Worm (Caenorhabditis elegans) whole organism, L3 larva: ENCODE measurements around the gene K01A6.8.

Experiments used
- aly-2 ChIP-seq: fragments of 150-350 bp; optimal IDR thresholded peaks from 2 replicates; lab custom pipeline; 2014; ENCODE audit warnings: missing biosample characterization, missing genetic modification characterization
- ama-1 ChIP-seq: fragments of 150-350 bp; optimal IDR thresholded peaks from 2 replicates; lab custom pipeline; 2018
- ceh-16 ChIP-seq: sonication (generic microtip); optimal IDR thresholded peaks from 2 replicates; lab custom pipeline; 2017; ENCODE audit warnings: missing biosample characterization, missing genetic modification characterization
- ceh-28 ChIP-seq: fragments of 150-350 bp; optimal IDR thresholded peaks from 2 replicates; lab custom pipeline; 2014; ENCODE audit warnings: missing biosample characterization, missing genetic modification reagents, missing genetic modification characterization
- ceh-9 ChIP-seq: sonication (generic microtip); optimal IDR thresholded peaks from 2 replicates; lab custom pipeline; 2018; ENCODE audit warnings: missing biosample characterization, missing genetic modification characterization
- egl-27 ChIP-seq: sonication (generic microtip); optimal IDR thresholded peaks from 4 replicates; lab custom pipeline; 2017; ENCODE audit warnings: missing biosample characterization, missing genetic modification reagents, missing genetic modification characterization
- egl-5 ChIP-seq: fragments of 150-350 bp; optimal IDR thresholded peaks from 2 replicates; lab custom pipeline; 2017; ENCODE audit warnings: missing biosample characterization, missing genetic modification reagents, missing genetic modification characterization, inconsistent platforms
- elt-2 ChIP-seq: sonication (generic microtip); optimal IDR thresholded peaks from 2 replicates; lab custom pipeline; 2016; ENCODE audit warnings: missing genetic modification reagents, mild to moderate bottlenecking, missing genetic modification characterization, missing compliant biosample characterization
- elt-3 ChIP-seq, 3 experiments: fragments of 150-350 bp in 1 of 3; sonication (generic microtip) in 2 of 3; optimal IDR thresholded peaks; 2 replicates in 2 of 3; 4 replicates in 1 of 3; lab custom pipeline; 2014 to 2017; ENCODE audit warnings: missing biosample characterization in 3 of 3, missing genetic modification characterization in 3 of 3
- eor-1 ChIP-seq, 2 experiments: fragments of 150-350 bp; optimal IDR thresholded peaks; 2 replicates each; lab custom pipeline; 2014 to 2018; ENCODE audit warnings: missing biosample characterization in 2 of 2, missing genetic modification characterization in 2 of 2
- fkh-2 ChIP-seq: fragments of 150-350 bp; optimal IDR thresholded peaks from 2 replicates; lab custom pipeline; 2014; ENCODE audit warnings: missing biosample characterization, missing genetic modification reagents, missing genetic modification characterization
- fos-1 ChIP-seq: fragments of 150-350 bp; optimal IDR thresholded peaks from 2 replicates; lab custom pipeline; 2014; ENCODE audit warnings: missing biosample characterization, missing genetic modification characterization
- hmg-11 ChIP-seq: sonication (generic microtip); optimal IDR thresholded peaks from 2 replicates; lab custom pipeline; 2016; ENCODE audit warnings: missing genetic modification characterization, missing compliant biosample characterization
- lin-15B ChIP-seq: fragments of 150-350 bp; optimal IDR thresholded peaks from 2 replicates; lab custom pipeline; 2014; ENCODE audit warnings: missing biosample characterization, missing genetic modification characterization
- lsy-12 ChIP-seq: sonication (generic microtip); optimal IDR thresholded peaks from 2 replicates; lab custom pipeline; 2016; ENCODE audit warnings: mild to moderate bottlenecking, missing genetic modification characterization, missing compliant biosample characterization
- mdl-1 ChIP-seq: fragments of 150-350 bp; optimal IDR thresholded peaks from 2 replicates; lab custom pipeline; 2014; ENCODE audit warnings: missing biosample characterization, missing genetic modification characterization
- nfya-1 ChIP-seq: sonication (generic microtip); optimal IDR thresholded peaks from 2 replicates; lab custom pipeline; 2017; ENCODE audit warnings: missing genetic modification characterization, mild to moderate bottlenecking, missing compliant biosample characterization, antibody characterized with exemption, moderate library complexity; ENCODE audit not compliant: insufficient read depth
- nhr-11 ChIP-seq: fragments of 150-350 bp; optimal IDR thresholded peaks from 2 replicates; lab custom pipeline; 2014; ENCODE audit warnings: missing biosample characterization, missing genetic modification characterization
- nhr-12 ChIP-seq: fragments of 150-350 bp; optimal IDR thresholded peaks from 2 replicates; lab custom pipeline; 2014; ENCODE audit warnings: missing biosample characterization, missing genetic modification characterization
- nhr-23 ChIP-seq: fragments of 150-350 bp; optimal IDR thresholded peaks from 2 replicates; lab custom pipeline; 2014; ENCODE audit warnings: missing biosample characterization, missing genetic modification reagents, missing genetic modification characterization
- nhr-237 ChIP-seq: fragments of 150-350 bp; optimal IDR thresholded peaks from 2 replicates; lab custom pipeline; 2014; ENCODE audit warnings: missing biosample characterization, missing genetic modification characterization
- nhr-25 ChIP-seq: sonication (generic microtip); optimal IDR thresholded peaks from 2 replicates; lab custom pipeline; 2017; ENCODE audit warnings: missing biosample characterization, missing genetic modification characterization
- nhr-28 ChIP-seq: fragments of 150-350 bp; optimal IDR thresholded peaks from 2 replicates; lab custom pipeline; 2014; ENCODE audit warnings: missing biosample characterization, missing genetic modification characterization
- nhr-43 ChIP-seq: sonication (generic microtip); optimal IDR thresholded peaks from 2 replicates; lab custom pipeline; 2016; ENCODE audit warnings: mild to moderate bottlenecking, missing genetic modification characterization, missing compliant biosample characterization; ENCODE audit not compliant: poor library complexity, severe bottlenecking
- pha-4 ChIP-seq: fragments of 150-350 bp; optimal IDR thresholded peaks from 2 replicates; lab custom pipeline; 2014; ENCODE audit warnings: missing biosample characterization, missing genetic modification reagents, missing genetic modification characterization
- pqm-1 ChIP-seq: fragments of 150-350 bp; optimal IDR thresholded peaks from 2 replicates; lab custom pipeline; 2017; ENCODE audit warnings: missing biosample characterization, missing genetic modification characterization, inconsistent platforms
- sea-2 ChIP-seq: fragments of 150-350 bp; sonication (generic microtip); optimal IDR thresholded peaks from 4 replicates; lab custom pipeline; 2014; ENCODE audit warnings: missing biosample characterization, missing genetic modification reagents, missing genetic modification characterization
- skn-1 ChIP-seq: fragments of 150-350 bp; optimal IDR thresholded peaks from 2 replicates; lab custom pipeline; 2014; ENCODE audit warnings: missing biosample characterization, missing genetic modification characterization
- snpc-4 ChIP-seq: fragments of 150-350 bp; optimal IDR thresholded peaks from 2 replicates; lab custom pipeline; 2014; ENCODE audit warnings: missing biosample characterization, missing genetic modification characterization
- tbx-2 ChIP-seq: sonication (generic microtip); optimal IDR thresholded peaks from 2 replicates; lab custom pipeline; 2016; ENCODE audit warnings: mild to moderate bottlenecking, missing genetic modification characterization, missing compliant biosample characterization
- zag-1 ChIP-seq: fragments of 150-350 bp; optimal IDR thresholded peaks from 2 replicates; lab custom pipeline; 2014; ENCODE audit warnings: missing biosample characterization, missing genetic modification characterization
- ztf-11 ChIP-seq: fragments of 150-350 bp; optimal IDR thresholded peaks from 2 replicates; lab custom pipeline; 2014; ENCODE audit warnings: missing biosample characterization, missing genetic modification characterization
- ztf-4 ChIP-seq: fragments of 150-350 bp; optimal IDR thresholded peaks from 2 replicates; lab custom pipeline; 2014; ENCODE audit warnings: missing biosample characterization, missing genetic modification characterization

Gene K01A6.8

ce11 chrIV:11760700-11761459 is 23.7 kb upstream of the K01A6.8 start, which contains the start of gene T12A7.2:
Gene T12A7.2 (minus strand): TSS chrIV:11761111.
- TF ChIP-seq egl-5 (tag; lab: Kevin White, UChicago), result no peak
- no peak for TF ChIP-seq ztf-4 (tag; lab: Kevin White, UChicago)
- TF ChIP-seq egl-27 (tag; lab: Kevin White, UChicago), result no peak
- TF ChIP-seq sea-2, result no peak
- TF ChIP-seq tbx-2 (tag; lab: Kevin White, UChicago), result no peak
- TF ChIP-seq skn-1 (tag; lab: Kevin White, UChicago), result no peak
- TF ChIP-seq mdl-1 (tag; lab: Kevin White, UChicago), result no peak
- no peak for TF ChIP-seq fos-1 (tag; lab: Kevin White, UChicago)
- no peak for TF ChIP-seq ceh-9
- TF ChIP-seq zag-1 (tag; lab: Kevin White, UChicago), result no peak
- TF ChIP-seq ztf-11, result no peak
- peak; percentile 68 for TF ChIP-seq pha-4
- TF ChIP-seq nhr-12 (tag; lab: Kevin White, UChicago), result no peak
- peak; percentile 80 for TF ChIP-seq elt-2
- TF ChIP-seq nhr-28 (tag; lab: Kevin White, UChicago), result no peak
- peak; percentile 27 for TF ChIP-seq nfya-1 (tag; lab: Kevin White, UChicago)
- no peak for TF ChIP-seq snpc-4 (tag; lab: Kevin White, UChicago)
- TF ChIP-seq pqm-1 (tag; lab: Kevin White, UChicago), result peak; percentile 32
- no peak for TF ChIP-seq lsy-12 (tag; lab: Kevin White, UChicago)

ce11 chrIV:11759852-11760251 is 22.7 kb upstream of the K01A6.8 start:
- no peak for TF ChIP-seq sea-2
- no peak for TF ChIP-seq lin-15B
- TF ChIP-seq ama-1 (lab: Kevin White, UChicago), result no peak
- no peak for TF ChIP-seq fos-1 (tag; lab: Kevin White, UChicago)
- no peak for TF ChIP-seq hmg-11
- no peak for TF ChIP-seq ceh-16
- TF ChIP-seq snpc-4 (tag; lab: Kevin White, UChicago), result no peak
- TF ChIP-seq lsy-12 (tag; lab: Kevin White, UChicago), result no peak
- no peak for TF ChIP-seq aly-2 (tag; lab: Kevin White, UChicago)
- TF ChIP-seq elt-3 (tag; optimal IDR thresholded peaks at IDR 0.05; lab: Kevin White, UChicago), result no peak
- TF ChIP-seq nhr-23 (tag; lab: Kevin White, UChicago), result no peak
- TF ChIP-seq eor-1 (tag; optimal IDR thresholded peaks at IDR 0.05; lab: Kevin White, UChicago), result no peak
- no peak for TF ChIP-seq elt-2
- no peak for TF ChIP-seq egl-5 (tag; lab: Kevin White, UChicago)
- no peak for TF ChIP-seq ztf-4 (tag; lab: Kevin White, UChicago)
- no peak for TF ChIP-seq nhr-11 (tag; lab: Kevin White, UChicago)
- TF ChIP-seq pha-4, result no peak

ce11 chrIV:11755907-11756306 is 18.7 kb upstream of the K01A6.8 start, which contains the start of gene T12A7.9:
Gene T12A7.9 (minus strand): TSS chrIV:11756007.
- TF ChIP-seq nfya-1 (tag; lab: Kevin White, UChicago) (no peak), lsy-12 (tag; lab: Kevin White, UChicago) (no peak), ceh-16 (no peak), elt-2 (peak; percentile 26)

DNA sequence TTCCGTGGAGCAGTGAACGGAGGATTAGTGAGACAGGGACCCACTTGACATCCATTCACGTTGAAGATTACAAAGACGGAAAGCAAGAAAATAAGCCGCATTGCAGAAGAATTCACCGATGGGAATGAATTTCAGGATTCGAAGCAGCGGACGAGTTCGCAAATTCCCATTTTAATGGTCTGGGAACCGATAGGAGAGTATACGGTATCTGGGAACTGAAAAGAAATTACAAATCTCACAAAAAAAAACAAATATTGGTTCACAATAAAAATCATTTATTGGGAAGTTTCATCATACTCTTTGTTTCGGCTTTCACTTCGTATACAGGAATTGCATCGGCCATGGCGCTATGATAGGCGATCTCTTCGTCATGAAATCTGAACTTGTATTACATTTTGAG is 17.8 kb upstream of the K01A6.8 start, which contains the start of gene T12A7.10:
Gene T12A7.10, minus strand, starts transcription at position 101 of the 400 bp plus-strand sequence.
- TF ChIP-seq aly-2 (tag; lab: Kevin White, UChicago), result no peak
- TF ChIP-seq egl-5 (tag; lab: Kevin White, UChicago), result no peak
- no peak for TF ChIP-seq ztf-11
- no peak for TF ChIP-seq fkh-2 (tag; lab: Kevin White, UChicago)
- TF ChIP-seq nhr-43, result no peak
- no peak for TF ChIP-seq snpc-4 (tag; lab: Kevin White, UChicago)
- no peak for TF ChIP-seq eor-1 (tag; optimal IDR thresholded peaks at IDR 0.05; lab: Kevin White, UChicago)
- no peak for TF ChIP-seq zag-1 (tag; lab: Kevin White, UChicago)
- no peak for TF ChIP-seq nhr-237 (tag; lab: Kevin White, UChicago)
- TF ChIP-seq nhr-25 (tag; lab: Kevin White, UChicago), result no peak
- no peak for TF ChIP-seq ceh-16
- TF ChIP-seq elt-2, result no peak

- TF ChIP-seq ceh-28 (tag; lab: Kevin White, UChicago) (no peak), nhr-23 (tag; lab: Kevin White, UChicago) (no peak)
Measured at ce11 chrIV:11754328-11754727, 17.2 kb upstream of the K01A6.8 start, which contains the start of gene scl-18. Gene scl-18 (minus strand): TSS chrIV:11754428.
